Fruit fly (Drosophila melanogaster): ENCODE measurements around the gene eIF4G2.
A peak's percentile ranks its signal among the peaks of the same experiment; 100 is the strongest.

The eIF4G2 gene

dm6 chr3R:23788406-23789021 is 30.5 kb downstream of the eIF4G2 start (continued):
- TF ChIP-seq h (GFP tag; optimal IDR thresholded peaks at IDR 0.05): peak; percentile 49

DNA sequence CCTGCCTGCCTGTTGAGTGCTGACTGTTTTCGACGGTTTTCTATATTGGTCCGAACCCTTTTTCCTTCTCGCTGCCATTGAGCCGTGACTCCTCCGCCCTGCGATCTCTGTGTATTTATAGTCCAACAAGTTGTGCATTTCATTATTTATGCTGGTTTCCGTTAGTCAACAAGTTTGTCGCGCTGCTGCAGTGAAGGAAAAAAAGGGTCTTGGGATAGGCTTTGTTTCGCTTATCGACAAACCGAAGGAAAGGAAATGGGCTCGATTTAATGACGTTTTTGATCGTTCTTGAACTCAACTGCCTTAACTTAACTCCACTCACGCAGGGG is 31.4 kb downstream of the eIF4G2 start:
- TF ChIP-seq pan (optimal IDR thresholded peaks at IDR 0.05) (no peak), brk (GFP tag; optimal IDR thresholded peaks at IDR 0.05) (no peak), lola (GFP tag; optimal IDR thresholded peaks at IDR 0.05) (no peak)

DNA sequence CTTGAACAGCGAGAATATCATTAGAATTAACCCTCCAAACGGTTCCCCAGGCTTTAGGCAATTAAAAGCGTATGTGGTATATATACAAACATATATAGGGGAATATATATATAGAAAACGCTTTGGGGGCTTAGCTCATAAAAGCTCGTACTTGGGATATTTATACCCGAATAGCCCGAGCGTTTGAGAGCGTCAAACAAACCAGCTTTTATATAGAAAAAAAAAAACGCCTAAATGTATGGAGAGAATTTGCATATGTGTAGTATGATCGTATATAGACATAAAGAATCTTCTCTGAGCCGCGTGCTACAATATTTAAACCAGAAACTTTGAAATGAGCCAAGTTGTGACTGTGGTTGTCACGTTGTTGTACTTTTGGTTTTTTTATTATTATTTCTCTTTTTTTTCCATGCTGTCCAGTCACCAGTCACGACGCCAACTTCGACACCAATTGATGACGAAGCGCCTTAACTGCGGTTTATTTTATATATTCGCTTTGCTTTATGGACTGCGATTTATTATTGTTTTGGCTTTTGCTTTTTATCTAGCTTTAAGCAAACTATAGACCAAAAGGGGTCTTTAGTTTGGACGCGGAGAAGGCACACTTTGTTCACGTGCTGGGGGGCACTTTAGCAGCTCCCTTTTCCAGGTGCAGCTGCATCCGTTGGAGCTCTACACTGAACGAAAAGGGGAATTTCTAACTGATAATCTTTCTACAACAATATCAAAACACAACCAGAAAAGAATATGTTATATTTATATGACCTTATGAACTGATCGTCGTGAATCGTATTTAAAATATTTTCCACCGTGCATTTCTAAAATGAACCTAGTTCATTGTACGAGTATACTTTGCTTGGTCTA is 32.0 kb downstream of the eIF4G2 start:
- TF ChIP-seq brk (GFP tag; optimal IDR thresholded peaks at IDR 0.05): no peak
- no peak for TF ChIP-seq usp (GFP tag; optimal IDR thresholded peaks at IDR 0.05)
- no peak for TF ChIP-seq pan (optimal IDR thresholded peaks at IDR 0.05)
- TF ChIP-seq Hr83 (GFP tag; optimal IDR thresholded peaks at IDR 0.05; ENCODE audit: poor library complexity, severe bottlenecking): no peak
- no peak for TF ChIP-seq CG9705 (GFP tag; optimal IDR thresholded peaks at IDR 0.05)
- TF ChIP-seq foxo (GFP tag; optimal IDR thresholded peaks at IDR 0.05): peak in 1 of 2 experiments; percentile 30

DNA sequence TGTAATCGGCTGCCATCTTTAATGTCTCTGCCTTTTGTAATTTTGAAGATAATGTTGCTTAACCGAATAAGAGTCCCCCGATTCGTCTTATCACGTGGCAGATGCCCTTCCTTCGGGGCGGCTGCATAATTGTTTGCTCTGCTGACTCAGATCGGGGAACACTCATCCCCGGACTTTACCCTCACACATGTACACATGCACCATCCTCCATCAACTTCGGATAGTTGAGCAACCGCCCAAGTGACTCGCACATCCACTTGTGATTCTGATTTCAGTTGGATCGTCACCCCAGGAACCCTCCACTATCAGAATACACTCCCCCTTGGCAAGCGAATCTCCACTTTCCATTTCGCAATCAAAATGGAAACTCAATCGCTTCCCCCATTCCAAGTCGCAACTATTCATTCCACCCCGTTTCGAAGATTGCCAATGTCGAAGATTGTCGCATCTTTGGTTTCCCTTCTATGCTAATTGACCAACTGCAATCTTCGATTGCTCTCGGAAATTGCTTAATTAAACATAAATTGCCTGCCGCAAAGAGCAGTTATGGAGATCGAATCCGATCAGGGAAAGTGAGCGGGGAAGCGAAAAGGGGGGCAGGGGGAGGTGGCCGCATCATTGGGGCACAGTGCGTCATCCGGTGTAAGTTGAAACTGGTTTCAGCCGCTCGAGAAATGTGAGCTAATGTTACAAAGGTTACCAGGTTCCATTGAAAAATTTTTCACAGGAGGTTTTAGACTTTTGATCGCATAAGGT is 33.9 kb downstream of the eIF4G2 start:
- TF ChIP-seq Abd-B (GFP tag; optimal IDR thresholded peaks at IDR 0.05) (no peak), Dfd (GFP tag; optimal IDR thresholded peaks at IDR 0.05) (no peak), Hr83 (GFP tag; optimal IDR thresholded peaks at IDR 0.05; ENCODE audit: poor library complexity, severe bottlenecking) (no peak), sage (GFP tag; optimal IDR thresholded peaks at IDR 0.05) (no peak), br (GFP tag; optimal IDR thresholded peaks at IDR 0.05) (no peak), Jra (GFP tag; optimal IDR thresholded peaks at IDR 0.05) (no peak), foxo (GFP tag; optimal IDR thresholded peaks at IDR 0.05) (no peak), ey (GFP tag; optimal IDR thresholded peaks at IDR 0.05) (no peak), HLH106 (tag; optimal IDR thresholded peaks at IDR 0.05) (no peak), woc (GFP tag; optimal IDR thresholded peaks at IDR 0.05) (no peak), CG32264 (GFP tag; optimal IDR thresholded peaks at IDR 0.05) (no peak), OdsH (GFP tag; optimal IDR thresholded peaks at IDR 0.05) (no peak), CG9705 (GFP tag; optimal IDR thresholded peaks at IDR 0.05) (no peak), dl (GFP tag; optimal IDR thresholded peaks at IDR 0.05; ENCODE audit: insufficient read depth in 1 of 2, partially characterized antibody in 2 of 2) (no peak)

DNA sequence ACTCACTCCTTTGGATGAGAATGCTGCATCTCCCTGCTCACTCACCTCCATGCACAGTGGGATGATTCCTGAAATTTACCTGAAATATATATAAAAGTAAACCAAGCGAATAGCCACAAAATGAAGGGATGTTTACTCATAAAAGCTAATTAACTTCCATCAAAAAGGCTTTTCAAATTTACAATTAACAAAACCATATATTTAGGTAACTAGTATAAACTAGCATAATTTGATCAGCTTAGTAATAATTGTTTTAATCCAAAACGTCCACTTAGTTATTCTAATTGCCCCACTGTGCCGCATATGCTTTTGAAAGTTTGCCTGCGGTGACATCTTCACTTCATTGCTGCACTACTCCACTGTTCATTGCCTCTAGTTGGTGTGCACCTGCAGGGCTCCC is 35.1 kb downstream of the eIF4G2 start:
- TF ChIP-seq Abd-B (GFP tag; optimal IDR thresholded peaks at IDR 0.05) (no peak), h (GFP tag; optimal IDR thresholded peaks at IDR 0.05) (peak; percentile 75), CG9705 (GFP tag; optimal IDR thresholded peaks at IDR 0.05) (no peak), OdsH (GFP tag; optimal IDR thresholded peaks at IDR 0.05) (peak; percentile 65), br (GFP tag; optimal IDR thresholded peaks at IDR 0.05) (peak; percentile 51), woc (GFP tag; optimal IDR thresholded peaks at IDR 0.05) (peak; percentile 54), fru (GFP tag; optimal IDR thresholded peaks at IDR 0.05) (peak; percentile 75), foxo (GFP tag; optimal IDR thresholded peaks at IDR 0.05) (peak in 1 of 2 experiments; percentile 72), psq (GFP tag; optimal IDR thresholded peaks at IDR 0.05) (peak; percentile 34), pan (optimal IDR thresholded peaks at IDR 0.05) (no peak), sv (GFP tag; optimal IDR thresholded peaks at IDR 0.05) (peak; percentile 13), Sp1 (GFP tag; optimal IDR thresholded peaks at IDR 0.05) (peak; percentile 48), ey (GFP tag; optimal IDR thresholded peaks at IDR 0.05) (peak; percentile 64), Hr83 (GFP tag; optimal IDR thresholded peaks at IDR 0.05; ENCODE audit: poor library complexity, severe bottlenecking) (no peak), HLH106 (tag; optimal IDR thresholded peaks at IDR 0.05) (peak; percentile 53), sage (GFP tag; optimal IDR thresholded peaks at IDR 0.05) (no peak), Hr78 (GFP tag; optimal IDR thresholded peaks at IDR 0.05) (no peak), rgr (GFP tag; optimal IDR thresholded peaks at IDR 0.05) (peak; percentile 60)

- TF ChIP-seq lola (GFP tag; optimal IDR thresholded peaks at IDR 0.05) (no peak), OdsH (GFP tag; optimal IDR thresholded peaks at IDR 0.05) (no peak), fru (GFP tag; optimal IDR thresholded peaks at IDR 0.05) (no peak), sv (GFP tag; optimal IDR thresholded peaks at IDR 0.05) (no peak), Dif (GFP tag; optimal IDR thresholded peaks at IDR 0.05; ENCODE audit: partially characterized antibody) (no peak), CrebA (GFP tag; optimal IDR thresholded peaks at IDR 0.05; ENCODE audit: borderline replicate concordance) (no peak), usp (GFP tag; optimal IDR thresholded peaks at IDR 0.05) (no peak), dsf (GFP tag; optimal IDR thresholded peaks at IDR 0.05; ENCODE audit: borderline replicate concordance) (no peak), Jra (GFP tag; optimal IDR thresholded peaks at IDR 0.05) (no peak), brk (GFP tag; optimal IDR thresholded peaks at IDR 0.05) (no peak), Hnf4 (GFP tag; optimal IDR thresholded peaks at IDR 0.05) (no peak), psq (GFP tag; optimal IDR thresholded peaks at IDR 0.05) (no peak), Mio (GFP tag; optimal IDR thresholded peaks at IDR 0.05) (no peak), Vsx2 (GFP tag; optimal IDR thresholded peaks at IDR 0.05; ENCODE audit: partially characterized antibody) (no peak), h (GFP tag; optimal IDR thresholded peaks at IDR 0.05) (no peak), tai (GFP tag; optimal IDR thresholded peaks at IDR 0.05) (no peak), pan (optimal IDR thresholded peaks at IDR 0.05) (no peak)
Measured at dm6 chr3R:23783403-23783757, 35.7 kb downstream of the eIF4G2 start.

Data from whole organism, wandering third instar larva.